Fruit fly (Drosophila melanogaster): ENCODE data around the gene CG8064.
A peak's percentile ranks its signal among the peaks of the same experiment; 100 is the strongest.

Gene CG8064

DNA sequence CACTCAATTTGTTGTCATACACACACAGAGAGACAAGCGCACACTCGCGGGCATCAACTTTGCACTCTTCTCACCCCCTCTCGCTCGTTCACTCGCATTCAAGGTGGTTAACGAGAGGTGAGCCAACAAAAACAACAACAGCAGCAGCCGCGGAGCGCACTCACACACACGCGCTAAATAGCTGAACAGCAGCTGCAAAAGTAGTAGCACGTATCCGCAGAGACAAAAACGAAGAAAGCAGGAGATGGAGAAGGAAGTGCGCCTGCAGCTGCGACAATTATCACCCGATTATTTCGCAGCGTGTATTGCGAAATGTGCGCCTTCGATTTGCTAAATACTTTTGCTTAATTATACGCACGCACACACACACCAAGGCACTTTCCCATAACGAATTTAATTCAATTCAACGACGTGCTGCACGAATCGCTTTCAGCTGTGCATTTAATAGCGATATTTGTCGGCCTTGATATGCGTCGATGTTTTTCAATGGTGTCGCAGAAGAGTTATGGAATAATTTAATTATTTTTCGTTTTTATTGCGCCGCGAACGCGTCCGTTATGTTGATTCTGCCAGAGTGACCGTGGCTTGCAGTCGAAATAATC is 14.9 kb downstream of the CG8064 start (continued):
- 0 out of 2 replicates have a peak, but pooled peaks have one; percentile 50 for TF ChIP-seq sim (GFP tag; IDR thresholded peaks at IDR 0.05)
- peak; percentile 22 for TF ChIP-seq CG17385 (GFP tag; optimal IDR thresholded peaks at IDR 0.05)
- TF ChIP-seq bigmax (GFP tag; optimal IDR thresholded peaks at IDR 0.05), result no peak
- TF ChIP-seq gcm2 (GFP tag; optimal IDR thresholded peaks at IDR 0.05), result peak; percentile 11
- peak; percentile 3 for TF ChIP-seq unpg (GFP tag; optimal IDR thresholded peaks at IDR 0.05)
- peak; percentile 18 for TF ChIP-seq pnt (GFP tag; optimal IDR thresholded peaks at IDR 0.05)
- TF ChIP-seq sd (tag; optimal IDR thresholded peaks at IDR 0.05), result peak; percentile 72
- peak; percentile 89 for TF ChIP-seq ac (GFP tag; optimal IDR thresholded peaks at IDR 0.05)
- no peak for TF ChIP-seq CG13287 (GFP tag; IDR thresholded peaks at IDR 0.05; ENCODE audit: partially characterized antibody)
- TF ChIP-seq chm (GFP tag; IDR thresholded peaks at IDR 0.05), result peak; percentile 24; the same call in 1 of the 2 replicates
- no peak for TF ChIP-seq CG9876 (GFP tag; optimal IDR thresholded peaks at IDR 0.05)
- TF ChIP-seq CG16813 (GFP tag; IDR thresholded peaks at IDR 0.05; ENCODE audit: partially characterized antibody), result no peak
- TF ChIP-seq seq (GFP tag; IDR thresholded peaks at IDR 0.05), result peak; percentile 74
- peak; percentile 22 for TF ChIP-seq ems (GFP tag; optimal IDR thresholded peaks at IDR 0.05)
- TF ChIP-seq ewg (GFP tag; optimal IDR thresholded peaks at IDR 0.05), result peak; percentile 59
- TF ChIP-seq kah (GFP tag; optimal IDR thresholded peaks at IDR 0.05), result peak; percentile 83
- no peak for TF ChIP-seq CG12391 (tag; optimal IDR thresholded peaks at IDR 0.05)
- no peak for TF ChIP-seq h (optimal IDR thresholded peaks at IDR 0.05)
- peak; percentile 18 for TF ChIP-seq CG12219 (GFP tag; optimal IDR thresholded peaks at IDR 0.05)
- peak in 1 of 2 experiments; percentile 4 for TF ChIP-seq bsh (GFP tag; optimal IDR thresholded peaks at IDR 0.05)
- TF ChIP-seq Rfx (GFP tag; IDR thresholded peaks at IDR 0.05), result peak; percentile 56
- no peak for TF ChIP-seq CG14710 (tag; optimal IDR thresholded peaks at IDR 0.05)
- no peak for TF ChIP-seq hb (GFP tag; IDR thresholded peaks at IDR 0.05; ENCODE audit: partially characterized antibody)
- TF ChIP-seq tx (GFP tag; optimal IDR thresholded peaks at IDR 0.05), result peak; percentile 17
- peak; percentile 42 for TF ChIP-seq CG6854 (GFP tag; optimal IDR thresholded peaks at IDR 0.05)
- peak; percentile 19; the same call in 1 of the 3 replicates for TF ChIP-seq CG6791 (GFP tag; IDR thresholded peaks at IDR 0.05; ENCODE audit: partially characterized antibody)
- peak; percentile 31 for TF ChIP-seq Meics (GFP tag; optimal IDR thresholded peaks at IDR 0.05)
- TF ChIP-seq CG13296 (GFP tag; optimal IDR thresholded peaks at IDR 0.05), result peak; percentile 28
- no peak for TF ChIP-seq row (GFP tag; IDR thresholded peaks at IDR 0.05)
- no peak for TF ChIP-seq disco-r (GFP tag; optimal IDR thresholded peaks at IDR 0.05)
- TF ChIP-seq Hmr (GFP tag; optimal IDR thresholded peaks at IDR 0.05), result peak; percentile 37
- no peak for TF ChIP-seq C15 (GFP tag; IDR thresholded peaks at IDR 0.05)
- peak; percentile 6 for TF ChIP-seq CG9727 (GFP tag; optimal IDR thresholded peaks at IDR 0.05)
- peak; percentile 54; the same call in 2 of the 3 replicates for TF ChIP-seq Dbx (GFP tag; IDR thresholded peaks at IDR 0.05)
- peak; percentile 56 for TF ChIP-seq CG13894 (tag; optimal IDR thresholded peaks at IDR 0.05)
- TF ChIP-seq Deaf1 (tag; optimal IDR thresholded peaks at IDR 0.05), result peak; percentile 37
- TF ChIP-seq CG12769 (tag; optimal IDR thresholded peaks at IDR 0.05), result peak; percentile 16
- TF ChIP-seq CG2678 (tag; optimal IDR thresholded peaks at IDR 0.05), result peak; percentile 2
- no peak for TF ChIP-seq fru (optimal IDR thresholded peaks at IDR 0.05)
- TF ChIP-seq CG17186 (GFP tag; optimal IDR thresholded peaks at IDR 0.05), result no peak
- TF ChIP-seq hkb (optimal IDR thresholded peaks at IDR 0.05), result no peak
- peak; percentile 19; the same call in 1 of the 2 replicates for TF ChIP-seq hkb (GFP tag; IDR thresholded peaks at IDR 0.05)
- no peak for TF ChIP-seq CG10366 (GFP tag; IDR thresholded peaks at IDR 0.05)
- peak; percentile 95 for TF ChIP-seq CG4360 (GFP tag; IDR thresholded peaks at IDR 0.05)
- TF ChIP-seq CG1529 (GFP tag; optimal IDR thresholded peaks at IDR 0.05), result no peak
- peak; percentile 54 for TF ChIP-seq CG12155 (GFP tag; optimal IDR thresholded peaks at IDR 0.05)
- TF ChIP-seq Adf1 (GFP tag; IDR thresholded peaks at IDR 0.05), result peak; percentile 38; the same call in 1 of the 2 replicates

Data from whole organism, embryonic.